Fruit fly (Drosophila melanogaster) whole organism, embryonic: Measurements from ENCODE around the gene inaE.

Experiments used
- B-H2 ChIP-seq: fragments of 200-800 bp; sonication (Bioruptor generic); optimal IDR thresholded peaks from 2 replicates; lab custom pipeline; 2018; ENCODE audit warnings: missing biosample characterization, mild to moderate bottlenecking, missing genetic modification characterization
- CG10147 ChIP-seq: fragments of 200-800 bp; sonication (Bioruptor generic); optimal IDR thresholded peaks from 2 replicates; lab custom pipeline; 2019; ENCODE audit warnings: missing biosample characterization, mild to moderate bottlenecking, missing genetic modification characterization, moderate library complexity
- CG10431 ChIP-seq: fragments of 200-800 bp; sonication (Bioruptor generic); optimal IDR thresholded peaks from 3 replicates; lab custom pipeline; 2018; ENCODE audit warnings: missing biosample characterization, mild to moderate bottlenecking, missing genetic modification characterization
- CG10654 ChIP-seq: fragments of 200-800 bp; sonication (Bioruptor generic); optimal IDR thresholded peaks from 2 replicates; lab custom pipeline; 2016; ENCODE audit warnings: missing biosample characterization, missing genetic modification characterization
- CG11456 ChIP-seq: fragments of 200-800 bp; sonication (Bioruptor generic); IDR thresholded peaks from 3 replicates; pipeline ENCODE4 v1.3.6; 2022; ENCODE audit warnings: missing biosample characterization, missing genetic modification characterization
- CG11723 ChIP-seq: fragments of 200-800 bp; sonication (Bioruptor generic); optimal IDR thresholded peaks from 2 replicates; lab custom pipeline; 2017; ENCODE audit warnings: missing biosample characterization, mild to moderate bottlenecking, missing genetic modification characterization
- CG14441 ChIP-seq: fragments of 200-800 bp; sonication (Bioruptor generic); IDR thresholded peaks from 2 replicates; pipeline ENCODE4 v1.3.6; 2022; ENCODE audit warnings: missing biosample characterization, missing genetic modification characterization
- CG15073 ChIP-seq: fragments of 200-800 bp; sonication (Bioruptor generic); optimal IDR thresholded peaks from 2 replicates; lab custom pipeline; 2016; ENCODE audit warnings: missing biosample characterization, missing genetic modification characterization
- CG16863 ChIP-seq: fragments of 200-800 bp; sonication (Bioruptor generic); optimal IDR thresholded peaks from 3 replicates; lab custom pipeline; 2016; ENCODE audit warnings: missing biosample characterization, missing genetic modification characterization
- CG18476 ChIP-seq: fragments of 200-800 bp; sonication (Bioruptor generic); optimal IDR thresholded peaks from 2 replicates; lab custom pipeline; 2016; ENCODE audit warnings: missing biosample characterization, mild to moderate bottlenecking, missing genetic modification characterization
- CG2116 ChIP-seq: fragments of 200-800 bp; sonication (Bioruptor generic); optimal IDR thresholded peaks from 3 replicates; lab custom pipeline; 2018; ENCODE audit warnings: missing biosample characterization, mild to moderate bottlenecking, missing genetic modification characterization
- CG3281 ChIP-seq: fragments of 200-800 bp; sonication (Bioruptor generic); optimal IDR thresholded peaks from 3 replicates; lab custom pipeline; 2017; ENCODE audit warnings: missing biosample characterization, mild to moderate bottlenecking, missing genetic modification characterization
- CG4282 ChIP-seq: fragments of 200-800 bp; sonication (Bioruptor generic); optimal IDR thresholded peaks from 2 replicates; lab custom pipeline; 2016; ENCODE audit warnings: missing biosample characterization, missing genetic modification characterization
- CG4328 ChIP-seq: fragments of 200-800 bp; sonication (Bioruptor generic); optimal IDR thresholded peaks from 3 replicates; lab custom pipeline; 2017; ENCODE audit warnings: missing biosample characterization, missing genetic modification reagents, missing genetic modification characterization
- CG4360 ChIP-seq: fragments of 200-800 bp; sonication (Bioruptor generic); IDR thresholded peaks from 2 replicates; pipeline ENCODE4 v1.3.6; 2022; ENCODE audit warnings: missing biosample characterization, missing genetic modification characterization
- CG6683 ChIP-seq: fragments of 200-800 bp; sonication (Bioruptor generic); optimal IDR thresholded peaks from 2 replicates; lab custom pipeline; 2017; ENCODE audit warnings: missing biosample characterization, mild to moderate bottlenecking, missing genetic modification characterization, missing genetic modification reagents
- CG7271 ChIP-seq: fragments of 200-800 bp; sonication (Bioruptor generic); optimal IDR thresholded peaks from 2 replicates; lab custom pipeline; 2018; ENCODE audit warnings: missing biosample characterization, mild to moderate bottlenecking, missing genetic modification characterization, moderate library complexity
- CG7357 ChIP-seq: fragments of 200-800 bp; sonication (Bioruptor generic); IDR thresholded peaks from 3 replicates; pipeline ENCODE4 v1.3.6; 2022; ENCODE audit warnings: missing biosample characterization, missing genetic modification characterization
- CG7963 ChIP-seq: fragments of 200-800 bp; sonication (Bioruptor generic); IDR thresholded peaks from 3 replicates; pipeline ENCODE4 v1.3.6; 2022; ENCODE audit warnings: missing biosample characterization, missing genetic modification characterization; ENCODE audit not compliant: partially characterized antibody
- CG9437 ChIP-seq: fragments of 200-800 bp; sonication (Bioruptor generic); optimal IDR thresholded peaks from 2 replicates; lab custom pipeline; 2018; ENCODE audit warnings: missing biosample characterization, mild to moderate bottlenecking, missing genetic modification characterization
- CkIIα-i1 ChIP-seq: fragments of 200-800 bp; sonication (Bioruptor generic); IDR thresholded peaks from 2 replicates; pipeline ENCODE4 v1.3.6; 2022; ENCODE audit warnings: missing biosample characterization, missing genetic modification characterization
- Dp ChIP-seq: fragments of 200-800 bp; sonication (Bioruptor generic); optimal IDR thresholded peaks from 2 replicates; lab custom pipeline; 2018; ENCODE audit warnings: missing biosample characterization, mild to moderate bottlenecking, missing genetic modification characterization, moderate library complexity
- Dref ChIP-seq: fragments of 200-800 bp; sonication (Bioruptor generic); IDR thresholded peaks from 2 replicates; pipeline ENCODE4 v1.3.6; 2022; ENCODE audit warnings: missing biosample characterization, missing genetic modification characterization
- ERR ChIP-seq: fragments of 200-800 bp; sonication (Bioruptor generic); optimal IDR thresholded peaks from 2 replicates; lab custom pipeline; 2016; ENCODE audit warnings: missing biosample characterization, missing genetic modification characterization
- Fer3 ChIP-seq: fragments of 200-800 bp; sonication (Bioruptor generic); optimal IDR thresholded peaks from 2 replicates; lab custom pipeline; 2018; ENCODE audit warnings: missing biosample characterization, mild to moderate bottlenecking, missing genetic modification characterization, moderate library complexity
- HmgZ ChIP-seq: fragments of 200-800 bp; sonication (Bioruptor generic); optimal IDR thresholded peaks from 2 replicates; lab custom pipeline; 2018; ENCODE audit warnings: missing biosample characterization, mild to moderate bottlenecking, missing genetic modification characterization
- MESR4 ChIP-seq: fragments of 200-800 bp; sonication (Bioruptor generic); optimal IDR thresholded peaks from 2 replicates; lab custom pipeline; 2018; ENCODE audit warnings: missing biosample characterization, mild to moderate bottlenecking, missing genetic modification characterization, moderate library complexity
- Sry-δ ChIP-seq: fragments of 200-800 bp; sonication (Bioruptor generic); optimal IDR thresholded peaks from 2 replicates; lab custom pipeline; 2016; ENCODE audit warnings: missing biosample characterization, missing genetic modification characterization
- TFAM ChIP-seq: fragments of 200-800 bp; sonication (Bioruptor generic); optimal IDR thresholded peaks from 2 replicates; lab custom pipeline; 2017; ENCODE audit warnings: missing biosample characterization, missing genetic modification characterization, inconsistent platforms
- Trl ChIP-seq, 3 experiments: fragments of >200 bp in 2 of 3; fragments of 200-800 bp in 1 of 3; sonication (Bioruptor generic) in 1 of 3; optimal IDR thresholded peaks; 2 replicates in 1 of 3; 3 replicates in 2 of 3; lab custom pipeline; 2016 to 2017; ENCODE audit warnings: missing biosample characterization in 1 of 3, missing genetic modification characterization in 1 of 3
- Vsx1 ChIP-seq: fragments of 200-800 bp; sonication (Bioruptor generic); optimal IDR thresholded peaks from 2 replicates; lab custom pipeline; 2017; ENCODE audit warnings: missing biosample characterization, mild to moderate bottlenecking, missing genetic modification characterization, missing genetic modification reagents
- Xrp1 ChIP-seq: fragments of 200-800 bp; sonication (Bioruptor generic); IDR thresholded peaks from 2 replicates; pipeline ENCODE4 v1.3.6; 2022; ENCODE audit warnings: missing biosample characterization, missing genetic modification characterization
- ato ChIP-seq: fragments of 200-800 bp; sonication (Bioruptor generic); IDR thresholded peaks from 2 replicates; pipeline ENCODE4 v1.3.6; 2022; ENCODE audit warnings: missing biosample characterization, missing genetic modification characterization; ENCODE audit not compliant: partially characterized antibody
- bigmax ChIP-seq: fragments of 200-800 bp; sonication (Bioruptor generic); optimal IDR thresholded peaks from 2 replicates; lab custom pipeline; 2018; ENCODE audit warnings: missing biosample characterization, mild to moderate bottlenecking, missing genetic modification characterization
- dmrt11E ChIP-seq: fragments of 200-800 bp; sonication (Bioruptor generic); optimal IDR thresholded peaks from 3 replicates; lab custom pipeline; 2018; ENCODE audit warnings: missing biosample characterization, mild to moderate bottlenecking, missing genetic modification characterization, moderate library complexity
- dysf ChIP-seq: fragments of 200-800 bp; sonication (Bioruptor generic); IDR thresholded peaks from 3 replicates; pipeline ENCODE4 v1.3.6; 2022; ENCODE audit warnings: missing biosample characterization, missing genetic modification characterization
- gcm ChIP-seq: fragments of 200-800 bp; sonication (Bioruptor generic); optimal IDR thresholded peaks from 2 replicates; lab custom pipeline; 2019; ENCODE audit warnings: missing biosample characterization, mild to moderate bottlenecking, missing genetic modification characterization, moderate library complexity
- gcm2 ChIP-seq: fragments of 200-800 bp; sonication (Bioruptor generic); optimal IDR thresholded peaks from 2 replicates; lab custom pipeline; 2016; ENCODE audit warnings: missing biosample characterization, missing genetic modification characterization
- jigr1 ChIP-seq: fragments of 200-800 bp; sonication (Bioruptor generic); IDR thresholded peaks from 3 replicates; pipeline ENCODE4 v1.3.6; 2022; ENCODE audit warnings: missing biosample characterization, missing genetic modification characterization
- lmd ChIP-seq: fragments of 200-800 bp; sonication (Bioruptor generic); IDR thresholded peaks from 2 replicates; pipeline ENCODE4 v1.3.6; 2022; ENCODE audit warnings: missing biosample characterization, missing genetic modification characterization
- nom ChIP-seq: fragments of 200-800 bp; sonication (Bioruptor generic); optimal IDR thresholded peaks from 2 replicates; lab custom pipeline; 2017; ENCODE audit warnings: missing biosample characterization, missing genetic modification characterization, mild to moderate bottlenecking, moderate library complexity, missing genetic modification reagents
- psq ChIP-seq: fragments of 200-800 bp; sonication (Bioruptor generic); optimal IDR thresholded peaks from 2 replicates; lab custom pipeline; 2017; ENCODE audit warnings: missing biosample characterization, missing genetic modification characterization
- sima ChIP-seq: fragments of 200-800 bp; sonication (Bioruptor generic); optimal IDR thresholded peaks from 2 replicates; lab custom pipeline; 2016; ENCODE audit warnings: missing biosample characterization, missing genetic modification characterization
- stc ChIP-seq: fragments of 200-800 bp; sonication (Bioruptor generic); IDR thresholded peaks from 2 replicates; pipeline ENCODE4 v1.3.6; 2022; ENCODE audit warnings: missing biosample characterization, missing genetic modification characterization
- tll ChIP-seq, 2 experiments: fragments of 200-800 bp in 1 of 2; fragments of >200 bp in 1 of 2; sonication (Bioruptor generic) in 1 of 2; optimal IDR thresholded peaks; 2 replicates each; lab custom pipeline; 2017 to 2019; ENCODE audit warnings: missing biosample characterization in 2 of 2, missing genetic modification characterization in 2 of 2, mild to moderate bottlenecking in 1 of 2, moderate library complexity in 1 of 2
- toy ChIP-seq: fragments of 200-800 bp; sonication (Bioruptor generic); IDR thresholded peaks from 2 replicates; pipeline ENCODE4 v1.3.6; 2022; ENCODE audit warnings: missing biosample characterization, missing genetic modification characterization
- twi ChIP-seq: fragments of 200-800 bp; optimal IDR thresholded peaks from 2 replicates; lab custom pipeline; 2019; ENCODE audit warnings: missing biosample characterization, mild to moderate bottlenecking, missing genetic modification characterization, moderate library complexity
- vnd ChIP-seq: fragments of 200-800 bp; sonication (Bioruptor generic); IDR thresholded peaks from 3 replicates; pipeline ENCODE4 v1.3.6; 2022; ENCODE audit warnings: missing biosample characterization, missing genetic modification characterization; ENCODE audit not compliant: partially characterized antibody

Gene inaE

DNA sequence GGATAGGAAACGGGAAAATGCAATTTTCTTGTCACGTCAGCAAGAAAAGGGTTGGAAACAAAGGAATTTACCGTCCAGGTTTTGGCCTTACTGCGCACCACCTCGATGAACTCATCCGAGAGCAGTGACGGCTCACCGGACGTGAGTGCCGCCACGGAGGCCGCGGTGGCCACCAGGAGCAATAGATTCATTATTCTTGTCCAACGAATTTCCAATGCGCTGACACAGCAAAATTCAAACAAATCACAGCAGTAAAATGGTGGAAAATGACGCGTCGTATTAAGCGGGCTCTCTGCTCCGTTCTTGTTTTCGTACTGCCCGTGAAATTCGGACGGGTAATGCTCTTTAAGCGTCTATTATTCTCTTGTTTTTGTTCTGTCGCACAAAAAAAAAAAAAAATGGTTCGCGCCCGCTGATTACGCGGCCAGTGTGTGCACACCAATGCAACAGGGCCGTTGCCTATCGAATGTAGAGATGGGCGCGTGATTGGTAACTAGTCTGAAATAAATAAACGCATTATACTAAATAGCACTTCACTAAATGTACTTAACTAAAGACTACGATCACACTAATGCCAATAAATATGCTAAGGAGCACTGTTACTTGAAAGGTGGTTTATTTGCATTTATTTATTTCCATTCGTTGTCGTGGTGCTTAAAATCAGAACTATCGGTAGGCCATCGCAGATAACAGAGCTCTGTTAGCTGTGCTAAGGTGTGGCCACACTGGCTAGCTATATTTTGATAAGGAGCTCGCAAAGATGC lies 1.6 kb upstream of the inaE start, which contains the start of the genes CtsB and amrt (continued):
- TF ChIP-seq Dref = peak; percentile 55
- TF ChIP-seq gcm2 = no peak
- TF ChIP-seq tll (GFP tag; optimal IDR thresholded peaks at IDR 0.05; lab: Kevin White, UChicago) = peak in 1 of 2 experiments; percentile 87
- TF ChIP-seq CG7963 (GFP tag; lab: Robert Waterston, UW) = peak; percentile 55; the same call in 1 of the 3 replicates
- TF ChIP-seq Fer3 (tag; lab: Kevin White, UChicago) = peak; percentile 26
- TF ChIP-seq ERR (GFP tag; lab: Kevin White, UChicago) = peak; percentile 50
- no peak for TF ChIP-seq CG15073
- TF ChIP-seq CG4328 = no peak
- no peak for TF ChIP-seq CG18476 (GFP tag; lab: Kevin White, UChicago)
- TF ChIP-seq CG3281 (GFP tag; lab: Kevin White, UChicago) = no peak
- peak; percentile 62; the same call in 2 of the 3 replicates for TF ChIP-seq dysf
- no peak for TF ChIP-seq sima
- no peak for TF ChIP-seq Vsx1 (GFP tag; lab: Kevin White, UChicago)
- TF ChIP-seq MESR4 (GFP tag; lab: Kevin White, UChicago) = peak; percentile 30
- no peak for TF ChIP-seq CG7357 (GFP tag; lab: Robert Waterston, UW)
- peak; percentile 9; the same call in 1 of the 2 replicates for TF ChIP-seq Xrp1 (GFP tag; lab: Robert Waterston, UW)
- no peak for TF ChIP-seq bigmax
- TF ChIP-seq vnd (GFP tag; lab: Robert Waterston, UW) = peak; percentile 85
- no peak for TF ChIP-seq TFAM (GFP tag; lab: Kevin White, UChicago)
- TF ChIP-seq CG9437 = peak; percentile 12
- TF ChIP-seq CG11723 (GFP tag; lab: Kevin White, UChicago) = peak; percentile 12
- TF ChIP-seq CG16863 = peak; percentile 17
- no peak for TF ChIP-seq CG10654 (GFP tag; lab: Kevin White, UChicago)
- no peak for TF ChIP-seq CG7271 (tag; lab: Kevin White, UChicago)
- TF ChIP-seq CG10431 (GFP tag; lab: Kevin White, UChicago) = no peak
- no peak for TF ChIP-seq toy (GFP tag; lab: Robert Waterston, UW)
- TF ChIP-seq CG4360 (GFP tag; lab: Robert Waterston, UW) = no peak
- TF ChIP-seq jigr1 (GFP tag; lab: Robert Waterston, UW) = no peak
- TF ChIP-seq gcm (GFP tag; lab: Kevin White, UChicago) = peak; percentile 41
- no peak for TF ChIP-seq CG6683 (GFP tag; lab: Kevin White, UChicago)
- TF ChIP-seq CG10147 (GFP tag; lab: Kevin White, UChicago) = peak; percentile 21
- TF ChIP-seq CG2116 = peak; percentile 49
- no peak; the same call in none of the 2 replicates for TF ChIP-seq lmd (GFP tag; lab: Robert Waterston, UW)
- no peak for TF ChIP-seq CG11456
- TF ChIP-seq HmgZ (tag; lab: Kevin White, UChicago) = peak; percentile 46
- peak; percentile 86 for TF ChIP-seq nom
- TF ChIP-seq dmrt11E (tag; lab: Kevin White, UChicago) = peak; percentile 28
- TF ChIP-seq psq = no peak
- TF ChIP-seq CG14441 (GFP tag; lab: Robert Waterston, UW) = no peak
- TF ChIP-seq CG4282 (GFP tag; lab: Kevin White, UChicago) = no peak
- peak; percentile 34 for TF ChIP-seq twi (tag; lab: Kevin White, UChicago)
- TF ChIP-seq Sry-δ (GFP tag; lab: Kevin White, UChicago) = peak; percentile 93
- peak; percentile 40; the same call in 1 of the 2 replicates for TF ChIP-seq ato (GFP tag; lab: Robert Waterston, UW)
- peak; percentile 45 for TF ChIP-seq Dp (GFP tag; lab: Kevin White, UChicago)
- TF ChIP-seq B-H2 (GFP tag; lab: Kevin White, UChicago) = peak; percentile 20
- TF ChIP-seq CkIIα-i1 (GFP tag; lab: Robert Waterston, UW) = no peak
- peak in 1 of 2 experiments; percentile 25 for TF ChIP-seq Trl (optimal IDR thresholded peaks at IDR 0.05; lab: Kevin White, UChicago)
- peak; percentile 65 for TF ChIP-seq Trl (GFP tag; optimal IDR thresholded peaks at IDR 0.05; lab: Kevin White, UChicago)
- no peak for TF ChIP-seq stc (GFP tag; lab: Robert Waterston, UW)
